Worm (Caenorhabditis elegans) whole organism, mixed stage, embryonic: Measurements from ENCODE around the gene C54F6.19.

Experiments
- M03D4.4 ChIP-seq: sonication (generic microtip); optimal IDR thresholded peaks from 2 replicates; lab custom pipeline; 2017; ENCODE audit warnings: mild to moderate bottlenecking, missing genetic modification characterization, missing compliant biosample characterization
- bed-3 ChIP-seq: fragments of 200-800 bp; sonication (Bioruptor generic); optimal IDR thresholded peaks from 3 replicates; lab custom pipeline; 2018; ENCODE audit warnings: mild to moderate bottlenecking, missing genetic modification characterization, moderate library complexity, missing compliant biosample characterization
- blmp-1 ChIP-seq: fragments of 150-350 bp; optimal IDR thresholded peaks from 2 replicates; lab custom pipeline; 2014; ENCODE audit warnings: missing biosample characterization, missing genetic modification characterization
- ceh-39 ChIP-seq: fragments of 150-350 bp; optimal IDR thresholded peaks from 2 replicates; lab custom pipeline; 2014; ENCODE audit warnings: missing biosample characterization, missing genetic modification characterization
- ceh-43 ChIP-seq: fragments of 200-800 bp; sonication (Bioruptor generic); optimal IDR thresholded peaks from 2 replicates; lab custom pipeline; 2018; ENCODE audit warnings: mild to moderate bottlenecking, missing genetic modification characterization, moderate library complexity, missing compliant biosample characterization
- ceh-83 ChIP-seq: fragments of 200-800 bp; sonication (Bioruptor generic); optimal IDR thresholded peaks from 2 replicates; lab custom pipeline; 2018; ENCODE audit warnings: mild to moderate bottlenecking, missing genetic modification characterization, missing compliant biosample characterization
- ces-1 ChIP-seq: fragments of 150-350 bp; optimal IDR thresholded peaks from 2 replicates; lab custom pipeline; 2014; ENCODE audit warnings: missing biosample characterization, missing genetic modification reagents, missing genetic modification characterization
- cnd-1 ChIP-seq: fragments of 200-800 bp; sonication (Bioruptor generic); optimal IDR thresholded peaks from 2 replicates; lab custom pipeline; 2018; ENCODE audit warnings: mild to moderate bottlenecking, missing genetic modification characterization, missing compliant biosample characterization
- drap-1 ChIP-seq: fragments of 200-800 bp; sonication (Bioruptor generic); optimal IDR thresholded peaks from 3 replicates; lab custom pipeline; 2018; ENCODE audit warnings: mild to moderate bottlenecking, missing genetic modification characterization, missing compliant biosample characterization
- elt-1 ChIP-seq: sonication (generic microtip); optimal IDR thresholded peaks from 2 replicates; lab custom pipeline; 2017; ENCODE audit warnings: missing genetic modification characterization, mild to moderate bottlenecking, missing compliant biosample characterization, antibody characterized with exemption, moderate library complexity, borderline replicate concordance; ENCODE audit not compliant: insufficient read depth
- elt-3 ChIP-seq: fragments of 150-350 bp; optimal IDR thresholded peaks from 2 replicates; lab custom pipeline; 2014; ENCODE audit warnings: missing biosample characterization, missing genetic modification characterization
- flh-1 ChIP-seq: fragments of 200-800 bp; sonication (Bioruptor generic); optimal IDR thresholded peaks from 2 replicates; lab custom pipeline; 2018; ENCODE audit warnings: mild to moderate bottlenecking, missing genetic modification characterization, moderate library complexity, missing compliant biosample characterization
- ham-2 ChIP-seq: fragments of 200-800 bp; sonication (Bioruptor generic); optimal IDR thresholded peaks from 2 replicates; lab custom pipeline; 2018; ENCODE audit warnings: mild to moderate bottlenecking, missing genetic modification characterization, missing compliant biosample characterization
- hlh-1 ChIP-seq: fragments of 150-350 bp; optimal IDR thresholded peaks from 2 replicates; lab custom pipeline; 2014; ENCODE audit warnings: missing biosample characterization, missing genetic modification reagents, missing genetic modification characterization
- lin-32 ChIP-seq: fragments of 200-800 bp; sonication (Bioruptor generic); optimal IDR thresholded peaks from 2 replicates; lab custom pipeline; 2018; ENCODE audit warnings: mild to moderate bottlenecking, missing genetic modification characterization, missing compliant biosample characterization
- lsy-2 ChIP-seq: fragments of 150-350 bp; optimal IDR thresholded peaks from 2 replicates; lab custom pipeline; 2014; ENCODE audit warnings: missing biosample characterization, missing genetic modification characterization
- mep-1 ChIP-seq: fragments of 150-350 bp; optimal IDR thresholded peaks from 2 replicates; lab custom pipeline; 2017; ENCODE audit warnings: missing biosample characterization, missing genetic modification reagents, missing genetic modification characterization, inconsistent platforms
- mls-2 ChIP-seq: sonication (generic microtip); optimal IDR thresholded peaks from 2 replicates; lab custom pipeline; 2016; ENCODE audit warnings: mild to moderate bottlenecking, missing genetic modification characterization, moderate library complexity, missing compliant biosample characterization
- nhr-12 ChIP-seq: fragments of 150-350 bp; optimal IDR thresholded peaks from 2 replicates; lab custom pipeline; 2014; ENCODE audit warnings: missing biosample characterization, missing genetic modification characterization
- nhr-2 ChIP-seq: fragments of 150-350 bp; optimal IDR thresholded peaks from 2 replicates; lab custom pipeline; 2014; ENCODE audit warnings: missing biosample characterization, missing genetic modification characterization
- nhr-237 ChIP-seq: fragments of 150-350 bp; optimal IDR thresholded peaks from 2 replicates; lab custom pipeline; 2014; ENCODE audit warnings: missing biosample characterization, missing genetic modification characterization
- nhr-28 ChIP-seq: fragments of 150-350 bp; optimal IDR thresholded peaks from 2 replicates; lab custom pipeline; 2014; ENCODE audit warnings: missing biosample characterization, missing genetic modification characterization
- nhr-76 ChIP-seq: sonication (generic microtip); optimal IDR thresholded peaks from 2 replicates; lab custom pipeline; 2017; ENCODE audit warnings: missing biosample characterization, missing genetic modification characterization
- pha-4 ChIP-seq: fragments of 150-350 bp; optimal IDR thresholded peaks from 2 replicates; lab custom pipeline; 2018; ENCODE audit warnings: missing biosample characterization, missing genetic modification reagents, missing genetic modification characterization
- sem-2 ChIP-seq: fragments of 200-800 bp; sonication (Bioruptor generic); optimal IDR thresholded peaks from 2 replicates; lab custom pipeline; 2018; ENCODE audit warnings: mild to moderate bottlenecking, missing genetic modification characterization, missing compliant biosample characterization
- snpc-4 ChIP-seq: fragments of 150-350 bp; optimal IDR thresholded peaks from 2 replicates; lab custom pipeline; 2014; ENCODE audit warnings: missing biosample characterization, missing genetic modification characterization
- sptf-1 ChIP-seq: sonication (generic microtip); optimal IDR thresholded peaks from 2 replicates; lab custom pipeline; 2017; ENCODE audit warnings: mild to moderate bottlenecking, missing genetic modification characterization, moderate library complexity, missing compliant biosample characterization
- tbx-8 ChIP-seq: fragments of 200-800 bp; sonication (Bioruptor generic); optimal IDR thresholded peaks from 2 replicates; lab custom pipeline; 2018; ENCODE audit warnings: mild to moderate bottlenecking, missing genetic modification characterization, moderate library complexity, missing compliant biosample characterization
- unc-39 ChIP-seq: fragments of 150-350 bp; optimal IDR thresholded peaks from 2 replicates; lab custom pipeline; 2014; ENCODE audit warnings: missing biosample characterization, missing genetic modification characterization
- unc-62 ChIP-seq: fragments of 150-350 bp; optimal IDR thresholded peaks from 2 replicates; lab custom pipeline; 2014; ENCODE audit warnings: missing biosample characterization, missing genetic modification reagents, missing genetic modification characterization
- zip-8 ChIP-seq: fragments of 150-350 bp; optimal IDR thresholded peaks from 2 replicates; lab custom pipeline; 2014; ENCODE audit warnings: missing biosample characterization, missing genetic modification characterization
- ztf-11 ChIP-seq: fragments of 150-350 bp; optimal IDR thresholded peaks from 2 replicates; lab custom pipeline; 2014; ENCODE audit warnings: missing biosample characterization, missing genetic modification characterization

Gene C54F6.19

DNA sequence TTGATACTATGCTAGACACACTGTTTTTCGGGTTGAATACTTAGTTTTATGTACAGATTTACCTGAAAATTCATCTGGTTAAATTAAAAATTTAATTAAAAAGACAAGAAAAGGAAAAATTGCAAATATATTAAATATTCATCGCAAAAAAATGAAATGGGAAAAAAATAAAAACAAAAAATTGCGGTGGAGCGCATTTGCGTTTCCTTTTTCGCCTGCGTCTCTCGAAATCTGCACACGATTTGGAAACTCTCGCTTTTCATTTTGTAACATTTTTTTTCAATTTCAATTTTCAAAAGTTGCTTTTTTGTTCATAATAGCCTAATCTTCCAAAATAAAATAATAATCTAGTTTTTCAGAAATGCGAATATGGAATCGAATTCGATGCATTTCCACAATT is 42.4 kb downstream of the C54F6.19 start, which contains the start of the genes F19F10.11 and C50E3.5:
TSS of gene F19F10.11 (minus strand) at position 68 of the 400 bp plus-strand sequence.
TSS of gene C50E3.5 (plus strand) at position 360 of the 400 bp plus-strand sequence.
- TF ChIP-seq mep-1 (tag; lab: Kevin White, UChicago): peak; percentile 52
- TF ChIP-seq lsy-2 (tag; lab: Kevin White, UChicago): peak; percentile 5
- no peak for TF ChIP-seq elt-1 (tag; lab: Kevin White, UChicago)
- no peak for TF ChIP-seq sptf-1 (tag; lab: Kevin White, UChicago)
- no peak for TF ChIP-seq nhr-237 (tag; lab: Kevin White, UChicago)
- no peak for TF ChIP-seq drap-1 (GFP tag; lab: Kevin White, UChicago)
- no peak for TF ChIP-seq nhr-28 (tag; lab: Kevin White, UChicago)
- TF ChIP-seq nhr-12: no peak
- no peak for TF ChIP-seq M03D4.4 (tag; lab: Kevin White, UChicago)
- TF ChIP-seq ces-1: peak; percentile 20
- no peak for TF ChIP-seq hlh-1
- TF ChIP-seq flh-1 (GFP tag; lab: Kevin White, UChicago): no peak

DNA sequence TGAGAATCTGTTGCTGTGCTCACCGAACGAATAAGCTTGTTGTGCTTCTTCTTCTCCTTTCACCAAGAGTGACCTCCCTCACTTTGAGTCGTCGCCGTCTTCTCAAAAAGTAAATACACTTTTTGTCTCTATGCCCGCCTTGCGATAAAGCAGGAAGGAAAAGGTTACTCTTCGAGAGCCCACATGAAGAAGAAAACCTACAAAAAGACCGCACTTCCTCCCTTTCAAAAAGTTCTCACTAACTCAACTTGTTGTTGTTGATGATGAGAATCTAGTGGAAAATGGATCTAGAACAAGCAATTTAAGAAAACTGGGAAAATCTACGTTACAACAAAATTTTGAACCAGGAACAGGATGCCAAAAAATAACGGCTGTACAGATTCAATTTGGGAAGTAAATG is 45.2 kb downstream of the C54F6.19 start, which contains the start of gene C50E3.6:
TSS of gene C50E3.6 (minus strand) at position 101 of the 400 bp plus-strand sequence.
- TF ChIP-seq zip-8 (tag; lab: Kevin White, UChicago) (no peak), cnd-1 (tag; lab: Kevin White, UChicago) (no peak), elt-3 (tag; lab: Kevin White, UChicago) (no peak), drap-1 (GFP tag; lab: Kevin White, UChicago) (no peak), nhr-28 (tag; lab: Kevin White, UChicago) (no peak), blmp-1 (tag; lab: Kevin White, UChicago) (no peak), nhr-76 (no peak), bed-3 (GFP tag; lab: Kevin White, UChicago) (no peak), unc-62 (GFP tag; lab: Kevin White, UChicago) (no peak), ceh-83 (GFP tag; lab: Kevin White, UChicago) (no peak), sem-2 (no peak), ham-2 (GFP tag; lab: Kevin White, UChicago) (no peak), ces-1 (no peak), ztf-11 (tag; lab: Kevin White, UChicago) (no peak), unc-39 (tag; lab: Kevin White, UChicago) (no peak), hlh-1 (no peak), pha-4 (tag; lab: Kevin White, UChicago) (no peak), nhr-2 (tag; lab: Kevin White, UChicago) (no peak)

DNA sequence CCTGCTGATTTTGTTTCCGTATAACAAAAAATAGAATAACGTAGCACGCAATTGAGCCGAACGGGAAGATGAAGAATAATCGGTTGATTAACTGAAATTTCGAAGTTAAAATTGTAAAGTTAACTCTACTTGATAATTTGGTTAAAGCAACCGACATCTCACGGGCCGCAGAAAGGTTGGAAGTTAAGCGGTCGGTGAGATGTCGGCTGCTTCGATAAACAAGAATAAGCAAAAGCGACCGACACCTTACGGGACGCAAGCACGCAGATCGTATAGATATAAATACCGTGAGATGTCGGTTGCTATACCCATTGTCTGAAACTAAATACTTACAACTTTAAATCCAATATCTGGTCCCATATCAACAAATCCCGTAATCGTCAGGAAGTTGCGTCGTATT is 49.8 kb downstream of the C54F6.19 start:
- TF ChIP-seq snpc-4 (tag; lab: Kevin White, UChicago) (no peak), elt-1 (tag; lab: Kevin White, UChicago) (no peak), ceh-39 (tag; lab: Kevin White, UChicago) (no peak), sem-2 (no peak), tbx-8 (GFP tag; lab: Kevin White, UChicago) (no peak), pha-4 (tag; lab: Kevin White, UChicago) (no peak), nhr-12 (no peak), lin-32 (no peak), blmp-1 (tag; lab: Kevin White, UChicago) (no peak), flh-1 (GFP tag; lab: Kevin White, UChicago) (no peak), sptf-1 (tag; lab: Kevin White, UChicago) (no peak), unc-39 (tag; lab: Kevin White, UChicago) (no peak), bed-3 (GFP tag; lab: Kevin White, UChicago) (no peak), mls-2 (tag; lab: Kevin White, UChicago) (no peak), ceh-83 (GFP tag; lab: Kevin White, UChicago) (no peak), ceh-43 (GFP tag; lab: Kevin White, UChicago) (no peak), unc-62 (GFP tag; lab: Kevin White, UChicago) (no peak), mep-1 (tag; lab: Kevin White, UChicago) (no peak)
